Worm (Caenorhabditis elegans): ENCODE data around the gene nspc-1.

The nspc-1 gene

DNA sequence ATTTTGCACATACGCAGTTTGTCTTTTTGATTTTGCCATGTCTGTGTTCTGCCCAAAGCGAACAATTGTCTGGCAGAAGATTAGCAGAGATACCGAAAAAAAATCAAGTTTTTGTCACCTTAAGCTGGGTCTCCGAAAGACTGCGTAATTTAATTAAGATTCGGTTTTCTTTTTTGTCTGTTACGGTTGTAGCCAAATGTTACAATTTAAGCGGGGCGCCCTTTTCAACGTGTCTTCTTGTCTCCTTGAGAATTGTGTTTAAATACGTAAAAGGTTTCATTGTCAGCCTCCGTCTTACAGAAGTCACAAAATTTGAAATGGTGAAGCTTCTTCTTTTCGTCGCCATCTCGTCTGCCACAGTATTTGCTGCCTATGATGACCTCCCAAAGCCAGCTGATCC is 35.2 kb downstream of the nspc-1 start, which contains the start of gene grd-14:
Gene grd-14 (plus strand): TSS at position 301 of the 400 bp plus-strand sequence.
- TF ChIP-seq hmg-4 (GFP tag; optimal IDR thresholded peaks at IDR 0.05) (no peak), tra-4 (tag; optimal IDR thresholded peaks at IDR 0.05) (no peak), ceh-36 (tag; optimal IDR thresholded peaks at IDR 0.05) (no peak), tbx-11 (GFP tag; IDR thresholded peaks at IDR 0.05) (no peak), ama-1 (optimal IDR thresholded peaks at IDR 0.05) (no peak), hmbx-1 (tag; optimal IDR thresholded peaks at IDR 0.05) (no peak), hnd-1 (tag; optimal IDR thresholded peaks at IDR 0.05) (no peak), pes-1 (GFP tag; IDR thresholded peaks at IDR 0.05) (no peak)

DNA sequence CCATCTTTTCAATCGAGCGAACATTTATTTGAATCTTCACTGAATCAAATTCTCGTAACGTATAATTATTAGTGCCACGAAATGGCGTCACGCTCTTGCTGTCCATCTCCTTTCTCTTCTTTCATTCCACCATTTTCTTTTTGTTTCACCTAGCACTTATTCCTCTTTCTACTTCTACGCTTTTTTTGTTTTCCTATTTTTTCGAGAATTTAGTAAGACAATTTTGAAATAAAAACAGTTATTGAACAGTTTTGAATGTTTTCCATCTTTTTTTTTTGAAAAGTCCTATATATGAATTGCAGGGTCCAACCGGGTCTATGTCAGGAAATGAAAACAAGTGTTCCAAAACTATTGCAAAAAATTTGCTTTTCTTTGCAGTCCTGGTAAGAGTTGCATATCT is 39.9 kb downstream of the nspc-1 start, which contains the start of gene T01B10.5:
Gene T01B10.5 (plus strand): TSS at position 301 of the 400 bp plus-strand sequence.
- no peak for TF ChIP-seq pes-1 (GFP tag; IDR thresholded peaks at IDR 0.05)
- TF ChIP-seq hmg-4 (GFP tag; optimal IDR thresholded peaks at IDR 0.05), result no peak
- TF ChIP-seq scrt-1 (GFP tag; IDR thresholded peaks at IDR 0.05), result no peak
- no peak for TF ChIP-seq aly-1 (tag; optimal IDR thresholded peaks at IDR 0.05)
- TF ChIP-seq tbx-37 (GFP tag; conservative IDR thresholded peaks at IDR 0.05), result no peak
- TF ChIP-seq ceh-36 (tag; optimal IDR thresholded peaks at IDR 0.05), result no peak
- no peak for TF ChIP-seq tbx-11 (GFP tag; IDR thresholded peaks at IDR 0.05)
- TF ChIP-seq flt-1 (GFP tag; IDR thresholded peaks at IDR 0.05), result no peak
- no peak for TF ChIP-seq F13C5.2 (tag; optimal IDR thresholded peaks at IDR 0.05)
- TF ChIP-seq B0310.2 (tag; optimal IDR thresholded peaks at IDR 0.05), result no peak
- TF ChIP-seq hmbx-1 (tag; optimal IDR thresholded peaks at IDR 0.05), result no peak
- no peak for TF ChIP-seq ama-1 (optimal IDR thresholded peaks at IDR 0.05)
- TF ChIP-seq tra-4 (tag; optimal IDR thresholded peaks at IDR 0.05), result no peak
- TF ChIP-seq hnd-1 (tag; optimal IDR thresholded peaks at IDR 0.05), result no peak
- TF ChIP-seq ceh-13 (GFP tag; optimal IDR thresholded peaks at IDR 0.05), result no peak
- no peak for TF ChIP-seq ets-7 (tag; optimal IDR thresholded peaks at IDR 0.05)

DNA sequence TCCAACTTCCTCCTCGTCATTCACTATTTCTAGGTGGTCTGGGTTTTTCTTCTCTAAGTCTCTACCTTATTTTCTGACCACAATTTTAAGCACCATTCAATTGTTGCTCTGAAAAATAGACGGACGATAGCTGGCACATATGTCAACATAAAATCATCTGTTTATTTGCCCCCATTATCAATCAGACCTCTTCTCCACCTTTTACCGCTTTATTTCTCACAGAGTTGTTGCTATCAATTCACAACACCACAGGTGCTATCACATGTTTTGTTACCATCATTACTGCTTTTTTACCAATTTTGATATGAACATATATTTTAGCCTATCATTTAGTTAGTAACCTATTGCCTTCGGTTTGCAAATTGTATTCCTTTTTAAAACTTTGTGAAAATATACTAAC is 42.2 kb downstream of the nspc-1 start:
- TF ChIP-seq pes-1 (GFP tag; IDR thresholded peaks at IDR 0.05) (no peak), B0310.2 (tag; optimal IDR thresholded peaks at IDR 0.05) (no peak)

DNA sequence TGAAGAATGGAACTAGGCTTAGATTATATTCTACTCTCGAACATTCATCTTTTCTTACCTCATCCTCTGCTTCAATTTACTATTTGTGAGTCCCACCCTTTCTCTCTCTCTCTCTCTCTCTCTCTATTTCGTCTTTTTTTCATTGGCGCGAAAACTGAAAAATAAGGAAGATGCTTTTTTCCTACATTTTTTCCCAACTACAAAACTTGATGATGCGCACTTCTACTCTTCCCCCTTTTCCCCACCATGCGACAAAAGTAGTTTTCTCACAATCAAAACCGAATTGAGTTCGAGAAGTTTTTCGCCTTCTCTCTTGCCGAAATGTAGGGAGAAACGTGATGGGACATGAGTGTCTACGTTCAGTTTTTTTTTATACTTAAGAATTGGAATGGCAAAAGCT is 45.0 kb downstream of the nspc-1 start:
- TF ChIP-seq aly-1 (tag; optimal IDR thresholded peaks at IDR 0.05), result no peak

DNA sequence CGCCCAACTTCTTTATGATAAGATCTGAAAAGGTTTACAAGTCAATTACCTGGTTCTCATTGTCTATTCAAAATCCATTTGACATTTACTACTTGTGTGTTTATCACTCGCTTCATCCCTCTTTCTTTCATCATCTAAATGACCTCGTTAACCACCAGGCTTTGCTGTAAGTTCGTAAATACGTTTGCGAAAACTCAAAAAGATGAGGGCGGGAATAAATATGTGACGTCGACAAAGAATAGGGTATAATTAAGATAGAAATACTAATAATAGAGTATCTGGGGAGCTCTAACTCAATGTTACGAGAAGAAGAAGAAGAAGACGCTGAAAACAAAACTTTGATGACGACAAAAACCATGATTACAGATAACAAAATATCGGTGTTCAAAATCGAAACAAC is 45.5 kb downstream of the nspc-1 start:
- TF ChIP-seq hnd-1 (tag; optimal IDR thresholded peaks at IDR 0.05) (no peak), F13C5.2 (tag; optimal IDR thresholded peaks at IDR 0.05) (no peak), tbx-37 (GFP tag; conservative IDR thresholded peaks at IDR 0.05) (no peak), ceh-36 (tag; optimal IDR thresholded peaks at IDR 0.05) (no peak), B0310.2 (tag; optimal IDR thresholded peaks at IDR 0.05) (no peak), sea-1 (GFP tag; conservative IDR thresholded peaks at IDR 0.05) (no peak), ets-7 (tag; optimal IDR thresholded peaks at IDR 0.05) (no peak), ceh-13 (GFP tag; optimal IDR thresholded peaks at IDR 0.05) (no peak), tbx-11 (GFP tag; IDR thresholded peaks at IDR 0.05) (no peak), hmg-4 (GFP tag; optimal IDR thresholded peaks at IDR 0.05) (no peak), scrt-1 (GFP tag; IDR thresholded peaks at IDR 0.05) (no peak), ama-1 (optimal IDR thresholded peaks at IDR 0.05) (no peak), hmbx-1 (tag; optimal IDR thresholded peaks at IDR 0.05) (no peak), pes-1 (GFP tag; IDR thresholded peaks at IDR 0.05) (no peak), aly-1 (tag; optimal IDR thresholded peaks at IDR 0.05) (no peak), flt-1 (GFP tag; IDR thresholded peaks at IDR 0.05) (no peak), tra-4 (tag; optimal IDR thresholded peaks at IDR 0.05) (no peak)

DNA sequence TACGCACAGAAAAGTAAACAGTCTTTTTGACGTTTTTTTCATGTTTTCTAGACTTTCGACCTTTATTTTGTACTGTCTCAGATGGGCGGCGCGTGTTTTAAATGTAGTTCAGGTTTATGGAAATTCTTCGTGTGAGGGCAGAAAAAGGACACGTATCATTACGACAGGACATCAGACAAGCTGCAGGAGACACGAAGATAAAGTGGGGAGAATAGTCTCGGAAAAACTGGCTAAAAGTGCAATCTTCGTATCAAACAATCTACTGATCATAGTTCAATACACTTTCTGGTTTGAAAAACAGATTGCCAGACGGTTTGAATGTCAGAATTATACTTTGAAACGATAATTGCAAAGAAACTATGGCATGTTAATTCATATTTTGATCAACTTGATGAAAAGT is 49.5 kb downstream of the nspc-1 start:
- no peak for TF ChIP-seq tbx-11 (GFP tag; IDR thresholded peaks at IDR 0.05)
- TF ChIP-seq ets-7 (tag; optimal IDR thresholded peaks at IDR 0.05), result no peak
- no peak for TF ChIP-seq sea-1 (GFP tag; conservative IDR thresholded peaks at IDR 0.05)
- TF ChIP-seq tra-4 (tag; optimal IDR thresholded peaks at IDR 0.05), result no peak
- no peak for TF ChIP-seq aly-1 (tag; optimal IDR thresholded peaks at IDR 0.05)
- no peak for TF ChIP-seq F13C5.2 (tag; optimal IDR thresholded peaks at IDR 0.05)
- TF ChIP-seq ceh-13 (GFP tag; optimal IDR thresholded peaks at IDR 0.05), result no peak
- TF ChIP-seq B0310.2 (tag; optimal IDR thresholded peaks at IDR 0.05), result no peak
- TF ChIP-seq scrt-1 (GFP tag; IDR thresholded peaks at IDR 0.05), result no peak
- TF ChIP-seq tbx-37 (GFP tag; conservative IDR thresholded peaks at IDR 0.05), result no peak
- TF ChIP-seq ceh-36 (tag; optimal IDR thresholded peaks at IDR 0.05), result no peak
- TF ChIP-seq pes-1 (GFP tag; IDR thresholded peaks at IDR 0.05), result no peak
